Fruit fly (Drosophila melanogaster) ovary, adult (tissue): ENCODE results near the gene Vha100-4.
A peak's percentile ranks its signal among the peaks of the same experiment; 100 is the strongest.

Source experiments
- CG17801 ChIP-seq: fragments of 200-800 bp; optimal IDR thresholded peaks from 2 replicates; lab custom pipeline; 2019; ENCODE audit warnings: missing biosample characterization, mild to moderate bottlenecking, missing genetic modification characterization, moderate library complexity; ENCODE audit not compliant: partially characterized antibody

Vha100-4 gene

DNA sequence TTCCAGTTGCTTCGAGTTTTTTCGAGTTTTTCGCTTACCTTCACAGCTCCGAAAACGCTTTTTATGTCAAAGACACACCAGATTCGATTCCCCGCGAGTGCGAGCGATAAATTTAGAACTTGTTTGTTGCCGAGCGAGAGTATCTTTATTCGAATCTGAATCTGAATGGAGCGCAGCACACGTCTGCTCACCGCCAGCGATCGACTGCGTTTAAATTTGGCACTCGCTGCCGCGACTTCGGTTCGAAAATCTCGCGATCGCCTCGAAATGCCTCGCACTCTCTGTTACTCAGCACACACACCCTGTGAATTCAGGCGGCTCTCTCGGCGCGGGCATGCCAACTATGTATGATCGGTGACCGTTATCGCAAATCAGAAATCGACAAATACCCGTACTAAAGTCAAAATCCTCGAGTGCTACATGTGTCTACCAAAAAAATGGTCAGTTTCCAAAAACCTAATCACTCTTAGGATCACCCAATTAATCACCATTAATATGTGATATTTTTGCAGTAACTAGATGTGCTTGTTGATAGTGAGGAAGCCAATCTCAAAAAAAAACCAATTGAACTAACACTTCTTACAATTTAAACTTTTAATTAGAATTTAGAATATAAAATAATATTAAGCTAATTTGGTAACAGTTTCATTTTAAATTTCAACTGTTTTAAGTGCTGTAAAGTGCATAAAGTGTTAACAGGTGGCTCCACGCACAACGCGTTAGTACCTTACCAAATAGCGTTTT is 9.5 kb upstream of the Vha100-4 start, which contains the start of gene Vha100-2:
TSS of gene Vha100-2 (minus strand) at position 216 of the 744 bp plus-strand sequence.
- TF ChIP-seq CG17801 (GFP tag; lab: Kevin White, UChicago), result peak; percentile 53

DNA sequence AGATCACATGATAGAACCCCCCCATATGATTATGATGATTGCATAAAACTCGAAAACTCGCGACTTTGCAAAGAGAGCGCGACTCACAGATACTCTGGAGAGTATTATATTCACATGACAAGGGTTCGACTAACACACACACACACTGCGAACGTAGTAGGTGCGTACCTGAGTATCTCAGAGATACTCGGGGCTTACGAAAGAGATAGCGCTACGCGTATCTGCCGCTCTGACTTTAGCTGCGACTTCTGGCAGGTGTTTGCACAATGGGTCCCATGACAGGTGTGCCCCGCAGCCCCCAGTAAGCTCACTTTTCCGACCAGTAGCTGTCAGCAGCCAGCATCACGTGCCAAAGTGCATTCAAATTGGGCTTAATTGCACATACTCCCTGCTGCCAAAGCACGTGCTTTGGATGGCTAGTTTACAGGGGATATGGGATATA is 8.9 kb upstream of the Vha100-4 start:
- TF ChIP-seq CG17801 (GFP tag; lab: Kevin White, UChicago), result no peak

DNA sequence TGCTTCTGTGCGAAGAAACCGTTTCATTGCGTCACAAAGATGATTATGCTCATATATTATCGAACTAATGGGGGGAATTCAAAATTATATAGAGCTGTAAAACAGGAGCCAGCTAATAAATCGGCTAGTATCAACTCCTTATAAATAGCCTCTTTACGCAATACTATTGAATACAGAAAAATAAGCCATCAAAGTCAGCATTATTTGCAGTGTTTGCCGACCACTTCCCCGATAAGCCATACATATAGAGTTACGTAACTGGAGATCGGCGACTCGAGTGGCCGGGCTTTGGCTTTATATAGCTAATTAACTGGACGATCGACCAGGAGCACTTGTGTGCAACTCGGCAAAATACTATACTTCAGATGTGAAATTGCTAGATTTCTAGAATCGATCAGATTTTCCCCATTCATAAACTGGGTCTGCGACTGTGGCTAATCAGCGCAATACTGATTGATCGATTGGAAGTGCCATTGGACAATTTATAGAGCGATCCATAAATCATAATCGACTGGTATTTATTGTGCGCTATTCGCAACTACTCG is 8.3 kb upstream of the Vha100-4 start:
- no peak for TF ChIP-seq CG17801 (GFP tag; lab: Kevin White, UChicago)

DNA sequence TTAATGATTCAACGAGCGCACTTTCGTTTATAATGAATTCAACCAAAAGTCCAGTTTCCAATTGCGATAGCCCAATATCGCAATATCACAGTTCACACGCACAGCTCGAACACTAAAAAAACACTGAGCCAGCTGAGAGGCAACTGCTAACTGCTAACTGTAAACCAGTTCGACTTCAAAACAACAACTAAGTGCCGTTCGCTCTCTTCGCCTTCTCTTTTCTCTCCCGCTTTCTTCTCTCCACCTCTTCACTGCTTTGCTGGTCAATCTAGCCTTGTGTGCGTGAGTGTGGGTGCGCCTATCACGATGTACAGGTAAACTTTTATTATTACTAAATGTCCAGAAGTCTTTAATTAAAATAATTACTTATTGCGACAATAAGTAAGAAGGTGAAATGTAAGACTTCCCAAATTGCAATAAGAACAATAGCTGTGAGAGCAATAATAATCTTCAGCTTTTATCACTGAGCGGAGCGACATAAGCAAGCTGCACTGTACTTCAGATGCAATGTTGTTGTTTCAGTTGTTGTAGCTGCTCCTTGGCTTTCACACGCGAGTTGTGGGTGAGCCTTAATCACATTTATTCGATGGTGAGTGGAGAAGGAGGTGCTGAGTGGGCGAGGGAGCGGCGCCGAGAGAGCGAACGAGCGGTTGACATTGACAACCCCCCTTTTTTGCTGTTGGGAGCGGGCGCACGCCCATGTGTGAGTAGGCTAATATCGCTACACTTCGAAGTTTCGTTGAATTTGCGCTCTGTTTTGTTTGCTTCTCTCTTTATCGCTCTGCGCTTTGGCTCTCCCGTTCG is 7.4 kb upstream of the Vha100-4 start, which contains the start of gene Vti1b:
TSS of gene Vti1b (plus strand) at position 195 of the 804 bp plus-strand sequence.
- TF ChIP-seq CG17801 (GFP tag; lab: Kevin White, UChicago), result peak; percentile 96

DNA sequence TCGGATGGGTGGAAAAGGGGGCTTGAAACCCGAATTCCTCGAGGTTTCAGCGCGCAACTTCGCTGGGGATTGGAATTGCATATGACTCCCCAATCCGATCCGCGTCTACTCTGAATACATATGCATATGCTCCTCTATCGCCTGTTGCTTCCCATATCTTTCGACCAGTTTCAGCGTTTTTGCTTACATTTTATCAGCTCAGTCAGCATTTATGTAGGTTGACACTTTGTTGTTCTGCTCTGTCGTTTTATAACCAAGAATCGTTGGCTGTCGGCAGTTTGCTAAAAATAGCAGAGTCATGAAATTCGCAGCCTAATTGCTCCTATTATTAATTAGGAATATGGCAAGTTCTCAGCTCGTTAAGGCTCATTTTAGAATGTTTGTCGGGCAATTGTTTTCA is 6.1 kb upstream of the Vha100-4 start:
- TF ChIP-seq CG17801 (GFP tag; lab: Kevin White, UChicago), result no peak

DNA sequence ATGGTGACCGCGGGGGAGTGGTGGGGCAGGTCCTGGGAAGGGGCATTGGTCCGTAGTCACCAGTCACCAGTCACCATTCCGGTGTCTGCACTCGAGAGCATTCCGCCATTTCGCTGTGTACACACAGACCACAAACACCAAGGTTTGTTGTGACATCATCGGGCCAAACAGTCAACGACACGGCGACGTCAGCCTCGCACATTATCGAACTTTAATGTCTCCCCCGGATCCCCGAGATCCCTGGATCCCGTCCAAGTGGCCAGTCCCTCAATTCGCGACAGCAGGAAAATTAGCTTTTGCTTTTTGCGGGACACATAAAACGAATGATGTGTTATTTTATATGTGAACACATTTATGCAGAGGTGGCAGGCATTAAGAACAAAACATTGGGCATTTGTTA is 5.3 kb upstream of the Vha100-4 start:
- TF ChIP-seq CG17801 (GFP tag; lab: Kevin White, UChicago), result no peak

DNA sequence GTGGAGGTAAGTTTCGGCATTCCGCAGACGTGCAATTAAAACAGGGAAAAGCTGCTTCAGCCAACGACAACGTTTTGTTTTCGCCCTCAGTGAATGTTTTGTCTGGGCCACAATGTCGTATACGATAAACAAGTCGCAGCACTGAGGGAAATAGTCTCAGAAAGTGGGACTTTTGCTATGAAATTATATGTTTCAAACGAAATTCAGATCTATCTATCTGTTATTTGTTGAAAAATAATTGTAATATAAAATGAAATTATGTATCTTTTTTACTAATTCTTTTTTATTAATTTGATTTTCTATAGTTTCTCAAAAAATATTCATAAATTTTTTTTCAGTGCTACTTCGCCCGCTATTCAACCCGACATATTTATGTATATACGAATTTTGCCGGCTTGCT is 3.8 kb upstream of the Vha100-4 start:
- TF ChIP-seq CG17801 (GFP tag; lab: Kevin White, UChicago), result no peak

DNA sequence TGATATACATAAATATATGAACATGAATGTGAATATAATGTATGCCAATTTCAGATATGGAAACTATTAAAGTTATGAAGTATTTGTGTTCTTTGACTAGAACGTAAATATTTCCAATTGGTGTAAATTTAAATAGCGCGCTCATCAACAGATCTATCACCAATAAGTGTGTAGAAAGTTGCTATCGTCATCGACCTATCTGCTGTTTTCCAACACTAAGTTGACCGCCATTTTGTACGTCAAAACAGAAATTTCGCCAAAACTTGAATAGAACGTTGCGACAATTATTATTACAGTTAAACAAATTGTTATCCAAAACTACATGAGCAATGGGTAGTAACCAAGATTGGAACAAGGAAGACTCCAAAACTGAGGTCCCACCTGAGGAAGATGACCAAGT is 4.0 kb downstream of the Vha100-4 start, which contains the start of gene cona:
TSS of gene cona (plus strand) at position 236 of the 400 bp plus-strand sequence.
- no peak for TF ChIP-seq CG17801 (GFP tag; lab: Kevin White, UChicago)

DNA sequence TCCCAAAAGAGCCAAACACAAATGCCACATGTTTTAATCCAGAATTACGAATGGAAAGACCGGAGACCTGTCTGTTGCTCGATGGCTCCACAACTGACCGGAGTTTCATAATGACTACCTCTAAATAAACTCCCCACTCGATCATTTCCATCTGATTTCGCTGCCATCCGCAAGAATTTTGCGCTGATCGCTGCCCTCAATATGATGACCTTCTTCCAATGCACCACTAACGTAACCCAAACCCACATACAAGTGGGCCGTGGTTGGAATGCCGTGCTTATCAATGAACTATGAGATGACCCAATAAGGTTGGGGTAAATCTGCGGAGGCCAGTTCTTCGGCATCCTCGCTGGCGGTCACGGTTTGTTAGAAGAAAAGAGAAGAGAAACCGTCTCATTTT is 4.6 kb downstream of the Vha100-4 start, which contains the start of gene CG14309:
TSS of gene CG14309 (minus strand) at position 101 of the 400 bp plus-strand sequence.
- TF ChIP-seq CG17801 (GFP tag; lab: Kevin White, UChicago), result no peak

DNA sequence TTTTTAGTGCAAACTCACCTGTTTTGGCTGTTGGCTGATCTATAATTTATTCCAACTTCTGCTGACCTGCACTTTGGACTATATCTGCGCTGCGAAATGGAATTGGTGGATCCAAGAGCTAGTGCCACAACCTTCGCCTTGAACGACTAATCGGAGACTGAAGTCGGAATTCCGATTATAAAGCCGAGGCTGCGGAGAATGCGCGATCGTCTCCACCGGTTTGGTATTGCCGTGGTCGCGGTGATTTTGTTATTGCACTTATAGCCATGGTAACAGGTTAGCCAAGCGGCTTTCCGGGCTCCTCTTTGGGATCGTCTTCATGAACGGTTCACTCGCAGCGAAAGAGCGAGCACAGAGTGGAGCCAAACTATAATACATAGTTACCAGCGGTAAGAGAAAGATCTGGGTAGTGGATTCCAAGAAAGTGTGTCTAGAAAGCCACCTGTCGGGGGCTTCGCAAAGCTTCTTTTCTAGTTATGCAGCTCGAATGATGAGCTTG is 8.5 kb downstream of the Vha100-4 start, which contains the start of gene CG7675:
TSS of gene CG7675 (minus strand) at position 165 of the 499 bp plus-strand sequence.
- TF ChIP-seq CG17801 (GFP tag; lab: Kevin White, UChicago), result no peak

DNA sequence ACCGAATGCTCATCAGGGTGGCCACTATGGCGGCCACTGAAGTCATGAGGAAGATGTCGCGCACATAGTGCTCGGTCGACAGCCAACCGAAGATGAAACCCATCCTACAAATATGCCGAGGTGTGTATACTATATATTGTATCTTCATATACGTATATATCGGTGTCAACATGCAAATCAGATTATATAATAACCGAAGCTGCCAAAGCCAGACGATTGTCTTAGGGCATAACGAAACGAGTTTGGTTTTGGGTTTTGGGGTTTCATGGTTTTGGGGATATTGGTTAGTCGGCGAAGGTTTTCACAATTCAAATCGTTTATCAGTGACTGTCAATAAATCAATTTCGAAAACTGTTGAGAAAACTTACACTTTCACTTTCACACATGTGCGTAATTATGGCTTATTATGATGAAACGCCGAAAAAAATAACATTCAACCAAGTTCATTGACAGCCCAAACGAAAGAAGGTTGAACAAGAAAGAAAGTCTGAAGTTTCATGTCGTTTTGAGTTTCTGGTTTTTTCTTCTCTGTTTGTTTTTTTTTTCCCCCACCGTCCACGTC is 9.3 kb downstream of the Vha100-4 start:
- no peak for TF ChIP-seq CG17801 (GFP tag; lab: Kevin White, UChicago)

DNA sequence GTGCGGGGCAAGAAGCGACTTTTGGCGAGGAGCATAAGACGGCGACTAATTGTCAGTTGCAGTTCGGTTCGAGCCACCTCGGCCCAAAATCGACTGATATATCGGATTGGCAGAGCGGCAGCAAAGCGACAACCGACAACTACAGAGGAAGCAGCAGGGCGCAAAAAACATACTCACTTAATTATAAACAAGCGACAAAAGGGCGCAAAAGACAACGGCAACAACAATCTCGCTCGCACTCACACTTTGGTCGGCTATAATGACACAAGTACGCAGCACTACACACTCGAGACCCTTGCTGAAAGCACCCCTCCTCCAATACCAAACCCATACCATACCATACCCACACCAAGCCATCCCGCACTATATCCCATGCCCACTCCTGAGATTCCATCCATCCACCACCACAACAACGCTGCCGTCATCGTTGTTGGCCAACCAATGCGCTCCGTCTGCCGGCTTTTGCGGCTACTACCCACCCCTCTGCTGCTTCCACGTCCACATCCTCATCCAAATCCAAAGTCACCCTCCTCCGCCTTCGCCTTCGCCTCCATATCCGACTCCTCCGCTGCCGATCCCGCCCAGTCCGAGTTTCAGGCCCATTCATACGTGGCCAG is 16.8 kb downstream of the Vha100-4 start, which contains the start of gene gl:
TSS of gene gl (minus strand) at position 51 of the 617 bp plus-strand sequence.
- no peak for TF ChIP-seq CG17801 (GFP tag; lab: Kevin White, UChicago)

DNA sequence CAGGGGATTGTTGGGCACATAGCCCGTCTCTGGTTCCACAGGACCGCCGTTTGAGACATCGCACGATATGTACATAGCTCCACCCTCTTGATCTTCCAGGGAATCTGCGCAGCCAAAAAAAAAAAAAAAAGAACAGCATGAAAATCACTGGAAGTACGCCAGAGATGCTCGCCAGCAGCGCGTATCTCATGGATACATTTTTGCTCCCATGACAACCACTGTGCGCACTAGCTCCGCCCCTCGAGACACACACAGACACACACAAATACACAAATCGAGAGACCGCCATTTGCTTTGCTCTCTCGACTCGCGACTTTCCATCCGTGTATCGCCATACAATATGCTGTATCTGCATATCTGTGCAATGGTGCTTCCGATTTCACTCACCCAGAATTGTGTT is 18.3 kb downstream of the Vha100-4 start:
- no peak for TF ChIP-seq CG17801 (GFP tag; lab: Kevin White, UChicago)

DNA sequence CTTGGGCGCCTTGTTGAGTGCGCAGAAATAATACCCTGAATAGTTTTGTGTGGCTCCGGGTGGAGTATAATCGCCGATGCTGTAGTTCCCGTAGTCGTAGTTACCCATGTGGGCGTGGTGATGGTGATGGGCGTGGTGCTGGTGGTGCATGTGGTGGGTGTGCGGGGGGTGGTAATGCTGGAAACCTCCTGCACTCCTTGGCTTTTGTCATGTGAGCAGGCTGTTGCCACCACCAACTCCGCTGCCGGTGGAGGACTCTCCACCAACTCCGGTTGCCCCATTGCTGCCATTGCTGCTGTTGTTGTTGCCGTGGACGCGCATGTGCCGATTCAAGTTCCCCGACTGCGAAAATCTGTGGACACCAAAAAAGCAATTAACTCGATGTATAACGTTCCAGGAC is 21.0 kb downstream of the Vha100-4 start:
- TF ChIP-seq CG17801 (GFP tag; lab: Kevin White, UChicago), result no peak
